Fruit fly (Drosophila melanogaster) whole organism, embryonic: Measurements from ENCODE around the gene nSMase.

Experiments used
- ATbp ChIP-seq: fragments of 200-800 bp; sonication (Bioruptor generic); optimal IDR thresholded peaks from 2 replicates; lab custom pipeline; 2017; ENCODE audit warnings: missing biosample characterization, mild to moderate bottlenecking, missing genetic modification characterization, missing genetic modification reagents
- Adf1 ChIP-seq: fragments of 200-800 bp; sonication (Bioruptor generic); IDR thresholded peaks from 2 replicates; pipeline ENCODE4 v1.3.6; 2022; ENCODE audit warnings: missing biosample characterization, missing genetic modification characterization
- Blimp-1 ChIP-seq: fragments of 200-800 bp; sonication (Bioruptor generic); optimal IDR thresholded peaks from 3 replicates; lab custom pipeline; 2018; ENCODE audit warnings: missing biosample characterization, missing genetic modification characterization, mild to moderate bottlenecking, moderate library complexity, missing genetic modification reagents
- CG1024 ChIP-seq: fragments of 200-800 bp; sonication (Bioruptor generic); IDR thresholded peaks from 2 replicates; pipeline ENCODE4 v1.3.6; 2022; ENCODE audit warnings: missing biosample characterization, missing genetic modification characterization
- CG11398 ChIP-seq: fragments of 200-800 bp; sonication (Bioruptor generic); optimal IDR thresholded peaks from 2 replicates; lab custom pipeline; 2016; ENCODE audit warnings: missing biosample characterization, missing genetic modification characterization
- CG12071 ChIP-seq: fragments of 200-800 bp; sonication (Bioruptor generic); optimal IDR thresholded peaks from 3 replicates; lab custom pipeline; 2018; ENCODE audit warnings: missing biosample characterization, mild to moderate bottlenecking, missing genetic modification characterization
- CG15479 ChIP-seq: fragments of 200-800 bp; sonication (Bioruptor generic); optimal IDR thresholded peaks from 3 replicates; lab custom pipeline; 2019; ENCODE audit warnings: missing biosample characterization, mild to moderate bottlenecking, missing genetic modification characterization, moderate library complexity
- CG18262 ChIP-seq: fragments of 200-800 bp; optimal IDR thresholded peaks from 3 replicates; lab custom pipeline; 2019; ENCODE audit warnings: missing biosample characterization, mild to moderate bottlenecking, missing genetic modification characterization, moderate library complexity
- CG1832 ChIP-seq: fragments of 200-800 bp; sonication (Bioruptor generic); optimal IDR thresholded peaks from 2 replicates; lab custom pipeline; 2017; ENCODE audit warnings: missing biosample characterization, mild to moderate bottlenecking, missing genetic modification characterization, inconsistent platforms
- CG2199 ChIP-seq: fragments of 200-800 bp; sonication (Bioruptor generic); IDR thresholded peaks from 3 replicates; pipeline ENCODE4 v1.3.6; 2022; ENCODE audit warnings: missing biosample characterization, missing genetic modification characterization
- CG2202 ChIP-seq: fragments of 200-800 bp; sonication (Bioruptor generic); optimal IDR thresholded peaks from 2 replicates; lab custom pipeline; 2018; ENCODE audit warnings: missing biosample characterization, mild to moderate bottlenecking, missing genetic modification characterization
- CG2875 ChIP-seq: fragments of 200-800 bp; sonication (Bioruptor generic); optimal IDR thresholded peaks from 2 replicates; lab custom pipeline; 2017; ENCODE audit warnings: missing biosample characterization, mild to moderate bottlenecking, missing genetic modification characterization, missing genetic modification reagents
- CG30020 ChIP-seq: fragments of 200-800 bp; optimal IDR thresholded peaks from 2 replicates; lab custom pipeline; 2019; ENCODE audit warnings: missing biosample characterization, mild to moderate bottlenecking, missing genetic modification characterization, moderate library complexity
- CG32532 ChIP-seq: fragments of 200-800 bp; sonication (Bioruptor generic); IDR thresholded peaks from 2 replicates; pipeline ENCODE4 v1.3.6; 2022; ENCODE audit warnings: missing biosample characterization, missing genetic modification characterization
- CG32772 ChIP-seq: fragments of 200-800 bp; sonication (Bioruptor generic); IDR thresholded peaks from 2 replicates; pipeline ENCODE4 v1.3.6; 2022; ENCODE audit warnings: missing biosample characterization, missing genetic modification characterization
- CG34376 ChIP-seq: fragments of 200-800 bp; sonication (Bioruptor generic); optimal IDR thresholded peaks from 2 replicates; lab custom pipeline; 2018; ENCODE audit warnings: missing biosample characterization, mild to moderate bottlenecking, missing genetic modification characterization
- CG7271 ChIP-seq: fragments of 200-800 bp; sonication (Bioruptor generic); optimal IDR thresholded peaks from 2 replicates; lab custom pipeline; 2018; ENCODE audit warnings: missing biosample characterization, mild to moderate bottlenecking, missing genetic modification characterization, moderate library complexity
- CkIIα-i1 ChIP-seq: fragments of 200-800 bp; sonication (Bioruptor generic); IDR thresholded peaks from 2 replicates; pipeline ENCODE4 v1.3.6; 2022; ENCODE audit warnings: missing biosample characterization, missing genetic modification characterization
- Dbx ChIP-seq: fragments of 200-800 bp; sonication (Bioruptor generic); IDR thresholded peaks from 3 replicates; pipeline ENCODE4 v1.3.6; 2022; ENCODE audit warnings: missing biosample characterization, missing genetic modification characterization
- E2f2 ChIP-seq: fragments of 200-800 bp; sonication (Bioruptor generic); IDR thresholded peaks from 2 replicates; pipeline ENCODE4 v1.3.6; 2022; ENCODE audit warnings: missing biosample characterization, missing genetic modification characterization
- HmgD ChIP-seq: fragments of 200-800 bp; sonication (Bioruptor generic); optimal IDR thresholded peaks from 3 replicates; lab custom pipeline; 2016; ENCODE audit warnings: missing biosample characterization, missing genetic modification characterization
- Hr51 ChIP-seq, 2 experiments: fragments of 200-800 bp; sonication (Bioruptor generic); optimal IDR thresholded peaks; 2 replicates in 1 of 2; 3 replicates in 1 of 2; lab custom pipeline; 2016 to 2018; ENCODE audit warnings: missing biosample characterization in 2 of 2, missing genetic modification characterization in 2 of 2, mild to moderate bottlenecking in 1 of 2, moderate library complexity in 1 of 2
- Lhr ChIP-seq: fragments of 200-800 bp; sonication (Bioruptor generic); optimal IDR thresholded peaks from 3 replicates; lab custom pipeline; 2017; ENCODE audit warnings: mild to moderate bottlenecking, missing biosample characterization, missing genetic modification reagents, missing genetic modification characterization
- MBD-R2 ChIP-seq: fragments of 200-800 bp; sonication (Bioruptor generic); IDR thresholded peaks from 2 replicates; pipeline ENCODE4 v1.3.6; 2022; ENCODE audit warnings: missing biosample characterization, missing genetic modification characterization
- Opbp ChIP-seq: fragments of 200-800 bp; sonication (Bioruptor generic); IDR thresholded peaks from 3 replicates; pipeline ENCODE4 v1.3.6; 2022; ENCODE audit warnings: missing biosample characterization, missing genetic modification characterization; ENCODE audit not compliant: partially characterized antibody
- Ptx1 ChIP-seq: fragments of 200-800 bp; sonication (Bioruptor generic); IDR thresholded peaks from 2 replicates; pipeline ENCODE4 v1.3.6; 2022; ENCODE audit warnings: missing biosample characterization, missing genetic modification characterization
- Sox102F ChIP-seq: fragments of 200-800 bp; sonication (Bioruptor generic); optimal IDR thresholded peaks from 2 replicates; lab custom pipeline; 2018; ENCODE audit warnings: missing biosample characterization, mild to moderate bottlenecking, missing genetic modification characterization, moderate library complexity
- Ssrp ChIP-seq: fragments of 200-800 bp; sonication (Bioruptor generic); optimal IDR thresholded peaks from 2 replicates; lab custom pipeline; 2018; ENCODE audit warnings: missing biosample characterization, mild to moderate bottlenecking, missing genetic modification characterization, moderate library complexity
- Xrp1 ChIP-seq: fragments of 200-800 bp; sonication (Bioruptor generic); IDR thresholded peaks from 2 replicates; pipeline ENCODE4 v1.3.6; 2022; ENCODE audit warnings: missing biosample characterization, missing genetic modification characterization
- ci ChIP-seq: fragments of 200-800 bp; sonication (Bioruptor generic); IDR thresholded peaks from 3 replicates; pipeline ENCODE4 v1.3.6; 2022; ENCODE audit warnings: missing biosample characterization, missing genetic modification characterization
- fd96Cb ChIP-seq: fragments of 200-800 bp; sonication (Bioruptor generic); optimal IDR thresholded peaks from 2 replicates; lab custom pipeline; 2018; ENCODE audit warnings: missing biosample characterization, mild to moderate bottlenecking, missing genetic modification characterization, moderate library complexity
- jigr1 ChIP-seq: fragments of 200-800 bp; sonication (Bioruptor generic); IDR thresholded peaks from 3 replicates; pipeline ENCODE4 v1.3.6; 2022; ENCODE audit warnings: missing biosample characterization, missing genetic modification characterization
- kay ChIP-seq: fragments of 200-800 bp; sonication (Bioruptor generic); optimal IDR thresholded peaks from 2 replicates; lab custom pipeline; 2016; ENCODE audit warnings: missing biosample characterization, missing genetic modification characterization
- lola ChIP-seq, 3 experiments: fragments of >200 bp in 2 of 3; fragments of 200-800 bp in 1 of 3; sonication (Bioruptor generic) in 1 of 3; optimal IDR thresholded peaks; 2 replicates each; lab custom pipeline; 2017 to 2019; ENCODE audit warnings: missing biosample characterization in 3 of 3, missing genetic modification characterization in 3 of 3, mild to moderate bottlenecking in 1 of 3, moderate library complexity in 1 of 3
- nau ChIP-seq: fragments of 200-800 bp; sonication (Bioruptor generic); optimal IDR thresholded peaks from 3 replicates; lab custom pipeline; 2017; ENCODE audit warnings: missing biosample characterization, mild to moderate bottlenecking, missing genetic modification characterization, missing genetic modification reagents
- pan ChIP-seq, 4 experiments: fragments of >200 bp in 3 of 4; fragments of 200-800 bp in 1 of 4; sonication (Bioruptor generic) in 1 of 4; optimal IDR thresholded peaks in 3 of 4; IDR thresholded peaks in 1 of 4; 2 replicates each; pipeline versions ENCODE4 v1.3.6 to Lab custom; 2017 to 2022; ENCODE audit warnings: missing biosample characterization in 2 of 4, missing genetic modification characterization in 2 of 4, mixed read lengths in 1 of 4
- ranshi ChIP-seq: fragments of 200-800 bp; sonication (Bioruptor generic); IDR thresholded peaks from 2 replicates; pipeline ENCODE4 v1.3.6; 2022; ENCODE audit warnings: missing biosample characterization, missing genetic modification characterization
- salm ChIP-seq: fragments of 200-800 bp; sonication (Bioruptor generic); optimal IDR thresholded peaks from 2 replicates; lab custom pipeline; 2018; ENCODE audit warnings: missing biosample characterization, mild to moderate bottlenecking, missing genetic modification characterization
- stc ChIP-seq: fragments of 200-800 bp; sonication (Bioruptor generic); IDR thresholded peaks from 2 replicates; pipeline ENCODE4 v1.3.6; 2022; ENCODE audit warnings: missing biosample characterization, missing genetic modification characterization
- tap ChIP-seq: fragments of 200-800 bp; optimal IDR thresholded peaks from 3 replicates; lab custom pipeline; 2019; ENCODE audit warnings: missing biosample characterization, mild to moderate bottlenecking, missing genetic modification characterization, moderate library complexity
- tll ChIP-seq, 2 experiments: fragments of 200-800 bp in 1 of 2; fragments of >200 bp in 1 of 2; sonication (Bioruptor generic) in 1 of 2; optimal IDR thresholded peaks; 2 replicates each; lab custom pipeline; 2017 to 2019; ENCODE audit warnings: missing biosample characterization in 2 of 2, missing genetic modification characterization in 2 of 2, mild to moderate bottlenecking in 1 of 2, moderate library complexity in 1 of 2
- toy ChIP-seq: fragments of 200-800 bp; sonication (Bioruptor generic); IDR thresholded peaks from 2 replicates; pipeline ENCODE4 v1.3.6; 2022; ENCODE audit warnings: missing biosample characterization, missing genetic modification characterization
- trem ChIP-seq: fragments of 200-800 bp; optimal IDR thresholded peaks from 3 replicates; lab custom pipeline; 2019; ENCODE audit warnings: missing biosample characterization, mild to moderate bottlenecking, missing genetic modification characterization, moderate library complexity
- tup ChIP-seq: fragments of 200-800 bp; sonication (Bioruptor generic); optimal IDR thresholded peaks from 2 replicates; lab custom pipeline; 2016; ENCODE audit warnings: missing biosample characterization, mild to moderate bottlenecking, missing genetic modification characterization, moderate library complexity
- vnd ChIP-seq: fragments of 200-800 bp; sonication (Bioruptor generic); IDR thresholded peaks from 3 replicates; pipeline ENCODE4 v1.3.6; 2022; ENCODE audit warnings: missing biosample characterization, missing genetic modification characterization; ENCODE audit not compliant: partially characterized antibody
- z ChIP-seq: fragments of 200-800 bp; sonication (Bioruptor generic); IDR thresholded peaks from 3 replicates; pipeline ENCODE4 v1.3.6; 2022; ENCODE audit warnings: missing biosample characterization, missing genetic modification characterization

nSMase gene

dm6 chr3L:3198447-3199402, 20.2 kb upstream of the nSMase start, which contains the start of the genes CG32276 and gry (continued):
- TF ChIP-seq tll (GFP tag; optimal IDR thresholded peaks at IDR 0.05; lab: Kevin White, UChicago) = peak; percentile 64 to 72
- peak; percentile 63 for TF ChIP-seq tap (tag; lab: Kevin White, UChicago)
- TF ChIP-seq salm = peak; percentile 26
- peak; percentile 69; the same call in 1 of the 3 replicates for TF ChIP-seq Dbx (GFP tag; lab: Robert Waterston, UW)
- TF ChIP-seq ATbp = no peak
- TF ChIP-seq Adf1 (GFP tag; lab: Robert Waterston, UW) = no peak
- 0 out of 3 replicates have a peak, but pooled peaks have one; percentile 34 for TF ChIP-seq z (GFP tag; lab: Robert Waterston, UW)
- TF ChIP-seq jigr1 (GFP tag; lab: Robert Waterston, UW) = no peak
- peak; percentile 65 for TF ChIP-seq HmgD (GFP tag; lab: Kevin White, UChicago)
- TF ChIP-seq Ssrp (tag; lab: Kevin White, UChicago) = peak; percentile 55
- TF ChIP-seq Blimp-1 (GFP tag; lab: Kevin White, UChicago) = no peak
- no peak for TF ChIP-seq CG11398 (GFP tag; lab: Kevin White, UChicago)
- peak; percentile 77 for TF ChIP-seq Ptx1 (GFP tag; lab: Robert Waterston, UW)
- no peak for TF ChIP-seq CG15479
- TF ChIP-seq MBD-R2 (GFP tag; lab: Robert Waterston, UW) = peak; percentile 85
- peak; percentile 91 for TF ChIP-seq trem (tag; lab: Kevin White, UChicago)
- no peak for TF ChIP-seq CkIIα-i1 (GFP tag; lab: Robert Waterston, UW)
- peak; percentile 40; the same call in 1 of the 2 replicates for TF ChIP-seq toy (GFP tag; lab: Robert Waterston, UW)
- peak; percentile 73 for TF ChIP-seq CG32772
- peak; percentile 75 for TF ChIP-seq CG18262 (tag; lab: Kevin White, UChicago)
- no peak for TF ChIP-seq nau (GFP tag; lab: Kevin White, UChicago)
- peak; percentile 57 for TF ChIP-seq fd96Cb (tag; lab: Kevin White, UChicago)
- TF ChIP-seq CG34376 = peak; percentile 75
- no peak for TF ChIP-seq CG2875
- TF ChIP-seq stc (GFP tag; lab: Robert Waterston, UW) = peak; percentile 62
- TF ChIP-seq kay (GFP tag; lab: Kevin White, UChicago) = peak; percentile 83
- peak; percentile 78 for TF ChIP-seq CG30020 (tag; lab: Kevin White, UChicago)
- peak; percentile 53 for TF ChIP-seq E2f2 (GFP tag; lab: Robert Waterston, UW)
- TF ChIP-seq CG1832 (GFP tag; lab: Kevin White, UChicago) = no peak
- TF ChIP-seq vnd (GFP tag; lab: Robert Waterston, UW) = no peak
- TF ChIP-seq CG32532 (GFP tag; lab: Robert Waterston, UW) = peak; percentile 81
- no peak for TF ChIP-seq Opbp (GFP tag; lab: Robert Waterston, UW)
- TF ChIP-seq CG1024 = peak; percentile 46; the same call in 1 of the 2 replicates
- TF ChIP-seq lola (GFP tag; optimal IDR thresholded peaks at IDR 0.05; lab: Kevin White, UChicago) = peak in 1 of 3 experiments; percentile 71
- TF ChIP-seq pan (optimal IDR thresholded peaks at IDR 0.05; lab: Kevin White, UChicago) = no peak
- peak in 1 of 2 experiments; percentile 29 for TF ChIP-seq pan (GFP tag; optimal IDR thresholded peaks at IDR 0.05 in 1 of 2, IDR thresholded peaks at IDR 0.05 in 1 of 2)
- peak; percentile 66; the same call in 2 of the 3 replicates for TF ChIP-seq ci (GFP tag; lab: Robert Waterston, UW)
- TF ChIP-seq Xrp1 = peak; percentile 72; the same call in 1 of the 2 replicates
- TF ChIP-seq CG2202 (tag; lab: Kevin White, UChicago) = peak; percentile 56
- peak; percentile 63 for TF ChIP-seq tup (GFP tag; lab: Kevin White, UChicago)
- peak; percentile 8 for TF ChIP-seq CG7271 (tag; lab: Kevin White, UChicago)
- 0 out of 3 replicates have a peak, but pooled peaks have one; percentile 32 for TF ChIP-seq CG2199 (GFP tag; lab: Robert Waterston, UW)
- no peak for TF ChIP-seq CG12071 (GFP tag; lab: Kevin White, UChicago)
- TF ChIP-seq Lhr (GFP tag; lab: Kevin White, UChicago) = peak; percentile 75
- no peak for TF ChIP-seq Sox102F (GFP tag; lab: Kevin White, UChicago)
- peak; percentile 44 for TF ChIP-seq ranshi
- TF ChIP-seq Hr51 (GFP tag; optimal IDR thresholded peaks at IDR 0.05; lab: Kevin White, UChicago) = peak in 1 of 2 experiments; percentile 78
